Fruit fly (Drosophila melanogaster) whole organism, embryonic: ENCODE measurements around the gene ClpP.

Experiments
- Adf1 ChIP-seq: fragments of 200-800 bp; sonication (Bioruptor generic); IDR thresholded peaks from 2 replicates; pipeline ENCODE4 v1.3.6; 2022; ENCODE audit warnings: missing biosample characterization, missing genetic modification characterization
- BEAF-32 ChIP-seq: fragments of 200-800 bp; sonication (Bioruptor generic); optimal IDR thresholded peaks from 3 replicates; lab custom pipeline; 2017; ENCODE audit warnings: missing biosample characterization, missing genetic modification characterization, mild to moderate bottlenecking, moderate library complexity, missing genetic modification reagents
- Bdp1 ChIP-seq: fragments of 200-800 bp; sonication (Bioruptor generic); optimal IDR thresholded peaks from 3 replicates; lab custom pipeline; 2016; ENCODE audit warnings: missing biosample characterization, missing genetic modification characterization
- CG10147 ChIP-seq: fragments of 200-800 bp; sonication (Bioruptor generic); optimal IDR thresholded peaks from 2 replicates; lab custom pipeline; 2019; ENCODE audit warnings: missing biosample characterization, mild to moderate bottlenecking, missing genetic modification characterization, moderate library complexity
- CG1024 ChIP-seq: fragments of 200-800 bp; sonication (Bioruptor generic); IDR thresholded peaks from 2 replicates; pipeline ENCODE4 v1.3.6; 2022; ENCODE audit warnings: missing biosample characterization, missing genetic modification characterization
- CG12659 ChIP-seq: fragments of 200-800 bp; sonication (Bioruptor generic); optimal IDR thresholded peaks from 3 replicates; lab custom pipeline; 2017; ENCODE audit warnings: mild to moderate bottlenecking, missing biosample characterization, missing genetic modification reagents, missing genetic modification characterization
- CG13287 ChIP-seq: fragments of 200-800 bp; sonication (Bioruptor generic); IDR thresholded peaks from 2 replicates; pipeline ENCODE4 v1.3.6; 2022; ENCODE audit warnings: missing biosample characterization, missing genetic modification characterization; ENCODE audit not compliant: partially characterized antibody
- CG13775 ChIP-seq: fragments of 200-800 bp; sonication (Bioruptor generic); optimal IDR thresholded peaks from 3 replicates; lab custom pipeline; 2017; ENCODE audit warnings: missing biosample characterization, mild to moderate bottlenecking, missing genetic modification characterization
- CG14667 ChIP-seq: fragments of 200-800 bp; sonication (Bioruptor generic); IDR thresholded peaks from 2 replicates; pipeline ENCODE4 v1.3.6; 2022; ENCODE audit warnings: missing biosample characterization, missing genetic modification characterization
- CG17612 ChIP-seq: fragments of 200-800 bp; sonication (Bioruptor generic); IDR thresholded peaks from 2 replicates; pipeline ENCODE4 v1.3.6; 2022; ENCODE audit warnings: missing biosample characterization, missing genetic modification characterization
- CG18011 ChIP-seq: fragments of 200-800 bp; sonication (Bioruptor generic); optimal IDR thresholded peaks from 2 replicates; lab custom pipeline; 2017; ENCODE audit warnings: missing biosample characterization, missing genetic modification characterization, mild to moderate bottlenecking, moderate library complexity, missing genotype
- CG18262 ChIP-seq: fragments of 200-800 bp; optimal IDR thresholded peaks from 3 replicates; lab custom pipeline; 2019; ENCODE audit warnings: missing biosample characterization, mild to moderate bottlenecking, missing genetic modification characterization, moderate library complexity
- CG1832 ChIP-seq: fragments of 200-800 bp; sonication (Bioruptor generic); optimal IDR thresholded peaks from 2 replicates; lab custom pipeline; 2017; ENCODE audit warnings: missing biosample characterization, mild to moderate bottlenecking, missing genetic modification characterization, inconsistent platforms
- CG33557 ChIP-seq: fragments of 200-800 bp; sonication (Bioruptor generic); optimal IDR thresholded peaks from 2 replicates; lab custom pipeline; 2019; ENCODE audit warnings: missing biosample characterization, mild to moderate bottlenecking, missing genetic modification characterization, moderate library complexity
- CG4820 ChIP-seq: fragments of 200-800 bp; sonication (Bioruptor generic); optimal IDR thresholded peaks from 3 replicates; lab custom pipeline; 2016; ENCODE audit warnings: missing biosample characterization, missing genetic modification characterization
- CG6654 ChIP-seq: fragments of 200-800 bp; sonication (Bioruptor generic); optimal IDR thresholded peaks from 2 replicates; lab custom pipeline; 2017; ENCODE audit warnings: missing biosample characterization, mild to moderate bottlenecking, missing genetic modification characterization
- CG6854 ChIP-seq: fragments of 200-800 bp; sonication (Bioruptor generic); optimal IDR thresholded peaks from 3 replicates; lab custom pipeline; 2017; ENCODE audit warnings: missing biosample characterization, mild to moderate bottlenecking, missing genetic modification characterization
- CG7963 ChIP-seq: fragments of 200-800 bp; sonication (Bioruptor generic); IDR thresholded peaks from 3 replicates; pipeline ENCODE4 v1.3.6; 2022; ENCODE audit warnings: missing biosample characterization, missing genetic modification characterization; ENCODE audit not compliant: partially characterized antibody
- CG8281 ChIP-seq: fragments of 200-800 bp; sonication (Bioruptor generic); optimal IDR thresholded peaks from 2 replicates; lab custom pipeline; 2018; ENCODE audit warnings: missing biosample characterization, mild to moderate bottlenecking, missing genetic modification characterization, moderate library complexity
- CG8388 ChIP-seq: fragments of 200-800 bp; sonication (Bioruptor generic); optimal IDR thresholded peaks from 2 replicates; lab custom pipeline; 2019; ENCODE audit warnings: missing biosample characterization, mild to moderate bottlenecking, missing genetic modification characterization, moderate library complexity
- Dfd ChIP-seq, 2 experiments: fragments of >200 bp; optimal IDR thresholded peaks; 2 replicates each; lab custom pipeline; 2017; ENCODE audit warnings: missing biosample characterization in 2 of 2, missing genetic modification characterization in 2 of 2
- Dp ChIP-seq: fragments of 200-800 bp; sonication (Bioruptor generic); optimal IDR thresholded peaks from 2 replicates; lab custom pipeline; 2018; ENCODE audit warnings: missing biosample characterization, mild to moderate bottlenecking, missing genetic modification characterization, moderate library complexity
- E2f2 ChIP-seq: fragments of 200-800 bp; sonication (Bioruptor generic); IDR thresholded peaks from 2 replicates; pipeline ENCODE4 v1.3.6; 2022; ENCODE audit warnings: missing biosample characterization, missing genetic modification characterization
- Med ChIP-seq: fragments of 200-800 bp; sonication (Bioruptor generic); peaks from one replicate; lab custom pipeline; 2016; ENCODE audit warnings: missing biosample characterization, missing genetic modification characterization, mild to moderate bottlenecking, inconsistent platforms, moderate library complexity
- Opbp ChIP-seq: fragments of 200-800 bp; sonication (Bioruptor generic); IDR thresholded peaks from 3 replicates; pipeline ENCODE4 v1.3.6; 2022; ENCODE audit warnings: missing biosample characterization, missing genetic modification characterization; ENCODE audit not compliant: partially characterized antibody
- Scr ChIP-seq: fragments of 200-800 bp; sonication (Bioruptor generic); IDR thresholded peaks from 2 replicates; pipeline ENCODE4 v1.3.6; 2022; ENCODE audit warnings: missing biosample characterization, missing genetic modification characterization; ENCODE audit not compliant: partially characterized antibody
- Sin3A ChIP-seq: fragments of >200 bp; optimal IDR thresholded peaks from 2 replicates; lab custom pipeline; 2018
- Sry-δ ChIP-seq: fragments of 200-800 bp; sonication (Bioruptor generic); optimal IDR thresholded peaks from 2 replicates; lab custom pipeline; 2016; ENCODE audit warnings: missing biosample characterization, missing genetic modification characterization
- dimm ChIP-seq: fragments of 200-800 bp; sonication (Bioruptor generic); IDR thresholded peaks from 2 replicates; pipeline ENCODE4 v1.3.6; 2022; ENCODE audit warnings: missing biosample characterization, missing genetic modification characterization
- dmrt99B ChIP-seq: fragments of 200-800 bp; sonication (Bioruptor generic); optimal IDR thresholded peaks from 2 replicates; lab custom pipeline; 2018; ENCODE audit warnings: missing biosample characterization, mild to moderate bottlenecking, missing genetic modification characterization, moderate library complexity
- ewg ChIP-seq: fragments of 200-800 bp; sonication (Bioruptor generic); optimal IDR thresholded peaks from 3 replicates; lab custom pipeline; 2017; ENCODE audit warnings: mild to moderate bottlenecking, missing biosample characterization, missing genetic modification reagents, missing genetic modification characterization
- gfzf ChIP-seq: fragments of 200-800 bp; sonication (Bioruptor generic); optimal IDR thresholded peaks from 2 replicates; lab custom pipeline; 2016; ENCODE audit warnings: missing biosample characterization, mild to moderate bottlenecking, missing genetic modification characterization, moderate library complexity
- ham ChIP-seq: fragments of 200-800 bp; sonication (Bioruptor generic); IDR thresholded peaks from 2 replicates; pipeline ENCODE4 v1.3.6; 2022; ENCODE audit warnings: missing biosample characterization, missing genetic modification characterization
- hkb ChIP-seq, 2 experiments: fragments of 200-800 bp in 1 of 2; fragments of >200 bp in 1 of 2; sonication (Bioruptor generic) in 1 of 2; IDR thresholded peaks in 1 of 2; optimal IDR thresholded peaks in 1 of 2; 2 replicates each; pipeline versions ENCODE4 v1.3.6 to Lab custom; 2017 to 2022; ENCODE audit warnings: missing biosample characterization in 1 of 2, missing genetic modification characterization in 1 of 2
- jigr1 ChIP-seq: fragments of 200-800 bp; sonication (Bioruptor generic); IDR thresholded peaks from 3 replicates; pipeline ENCODE4 v1.3.6; 2022; ENCODE audit warnings: missing biosample characterization, missing genetic modification characterization
- kni ChIP-seq: fragments of 200-800 bp; sonication (Bioruptor generic); optimal IDR thresholded peaks from 3 replicates; lab custom pipeline; 2017; ENCODE audit warnings: mild to moderate bottlenecking, missing biosample characterization, missing genetic modification reagents, missing genetic modification characterization
- lab ChIP-seq: fragments of 200-800 bp; sonication (Bioruptor generic); optimal IDR thresholded peaks from 3 replicates; lab custom pipeline; 2017; ENCODE audit warnings: missing biosample characterization, missing genetic modification characterization, mild to moderate bottlenecking, moderate library complexity, missing genetic modification reagents
- lilli ChIP-seq: fragments of 200-800 bp; sonication (Bioruptor generic); optimal IDR thresholded peaks from 3 replicates; lab custom pipeline; 2016; ENCODE audit warnings: missing biosample characterization, missing genetic modification characterization
- nmo ChIP-seq: fragments of 200-800 bp; sonication (Bioruptor generic); optimal IDR thresholded peaks from 2 replicates; lab custom pipeline; 2018; ENCODE audit warnings: missing biosample characterization, mild to moderate bottlenecking, missing genetic modification characterization, moderate library complexity
- odd ChIP-seq: fragments of 200-800 bp; sonication (Bioruptor generic); optimal IDR thresholded peaks from 2 replicates; lab custom pipeline; 2017; ENCODE audit warnings: missing biosample characterization, mild to moderate bottlenecking, missing genetic modification characterization
- pho ChIP-seq: fragments of 200-800 bp; sonication (Bioruptor generic); optimal IDR thresholded peaks from 2 replicates; lab custom pipeline; 2016; ENCODE audit warnings: missing biosample characterization, missing genetic modification characterization
- phol ChIP-seq: fragments of 200-800 bp; sonication (Bioruptor generic); optimal IDR thresholded peaks from 3 replicates; lab custom pipeline; 2018; ENCODE audit warnings: missing biosample characterization, mild to moderate bottlenecking, missing genetic modification characterization, moderate library complexity
- scrt ChIP-seq: fragments of 200-800 bp; sonication (Bioruptor generic); optimal IDR thresholded peaks from 2 replicates; lab custom pipeline; 2018; ENCODE audit warnings: missing biosample characterization, mild to moderate bottlenecking, missing genetic modification characterization, moderate library complexity
- sqz ChIP-seq: fragments of 200-800 bp; sonication (Bioruptor generic); optimal IDR thresholded peaks from 3 replicates; lab custom pipeline; 2018; ENCODE audit warnings: missing biosample characterization, mild to moderate bottlenecking, missing genetic modification characterization
- stwl ChIP-seq: fragments of 200-800 bp; sonication (Bioruptor generic); optimal IDR thresholded peaks from 3 replicates; lab custom pipeline; 2018; ENCODE audit warnings: missing biosample characterization, mild to moderate bottlenecking, missing genetic modification characterization, moderate library complexity
- toy ChIP-seq: fragments of 200-800 bp; sonication (Bioruptor generic); IDR thresholded peaks from 2 replicates; pipeline ENCODE4 v1.3.6; 2022; ENCODE audit warnings: missing biosample characterization, missing genetic modification characterization
- vvl ChIP-seq: fragments of 200-800 bp; sonication (Bioruptor generic); IDR thresholded peaks from 2 replicates; pipeline ENCODE4 v1.3.6; 2022; ENCODE audit warnings: missing biosample characterization, missing genetic modification characterization

Gene ClpP

dm6 chr2L:10333091-10333991 is 23.3 kb upstream of the ClpP start, which contains the start of gene GATAd (continued):
- TF ChIP-seq CG4820 (GFP tag; lab: Kevin White, UChicago) = no peak
- TF ChIP-seq CG18011 (GFP tag; lab: Kevin White, UChicago) = no peak
- TF ChIP-seq lab (GFP tag; lab: Kevin White, UChicago) = no peak
- no peak for TF ChIP-seq Dfd (GFP tag; optimal IDR thresholded peaks at IDR 0.05; lab: Kevin White, UChicago)
- TF ChIP-seq kni (GFP tag; lab: Kevin White, UChicago) = peak; percentile 99
- TF ChIP-seq Sin3A (lab: Kevin White, UChicago) = peak; percentile 3
- no peak for TF ChIP-seq pho
- TF ChIP-seq Med (GFP tag; lab: Kevin White, UChicago) = peak; percentile 60
- TF ChIP-seq Bdp1 (GFP tag; lab: Kevin White, UChicago) = no peak
- peak; percentile 34 for TF ChIP-seq stwl (tag; lab: Kevin White, UChicago)
- no peak for TF ChIP-seq toy (GFP tag; lab: Robert Waterston, UW)
- peak; percentile 6 for TF ChIP-seq CG10147 (GFP tag; lab: Kevin White, UChicago)
- peak; percentile 13 for TF ChIP-seq phol
- peak; percentile 16 for TF ChIP-seq lilli (GFP tag; lab: Kevin White, UChicago)
- TF ChIP-seq BEAF-32 (GFP tag; lab: Kevin White, UChicago) = peak; percentile 45
- TF ChIP-seq CG14667 = no peak
- no peak for TF ChIP-seq CG8388 (GFP tag; lab: Kevin White, UChicago)
- TF ChIP-seq dmrt99B (tag; lab: Kevin White, UChicago) = no peak
- TF ChIP-seq CG33557 (GFP tag; lab: Kevin White, UChicago) = peak; percentile 12
- TF ChIP-seq CG6854 (GFP tag; lab: Kevin White, UChicago) = no peak
- peak; percentile 4 for TF ChIP-seq CG18262
- no peak for TF ChIP-seq CG1832
- TF ChIP-seq Sry-δ = peak; percentile 31
- TF ChIP-seq Opbp (GFP tag; lab: Robert Waterston, UW) = no peak
- no peak for TF ChIP-seq hkb (optimal IDR thresholded peaks at IDR 0.05; lab: Kevin White, UChicago)
- TF ChIP-seq hkb (GFP tag; IDR thresholded peaks at IDR 0.05; lab: Robert Waterston, UW) = no peak
- TF ChIP-seq CG1024 (GFP tag; lab: Robert Waterston, UW) = peak; percentile 33; the same call in 1 of the 2 replicates
- TF ChIP-seq dimm = no peak
- TF ChIP-seq CG12659 (GFP tag; lab: Kevin White, UChicago) = peak; percentile 65
- TF ChIP-seq sqz = no peak
- TF ChIP-seq Dp (GFP tag; lab: Kevin White, UChicago) = peak; percentile 33
- TF ChIP-seq Scr (GFP tag; lab: Robert Waterston, UW) = peak; percentile 37
- no peak for TF ChIP-seq CG17612 (GFP tag; lab: Robert Waterston, UW)
- TF ChIP-seq CG6654 (GFP tag; lab: Kevin White, UChicago) = no peak
- 0 out of 3 replicates have a peak, but pooled peaks have one; percentile 13 for TF ChIP-seq CG7963 (GFP tag; lab: Robert Waterston, UW)
- TF ChIP-seq CG13287 (GFP tag; lab: Robert Waterston, UW) = peak; percentile 47; the same call in 1 of the 2 replicates
- peak; percentile 25 for TF ChIP-seq nmo (GFP tag; lab: Kevin White, UChicago)
- TF ChIP-seq CG8281 = peak; percentile 79
- TF ChIP-seq jigr1 (GFP tag; lab: Robert Waterston, UW) = no peak
- peak; percentile 58 for TF ChIP-seq gfzf (GFP tag; lab: Kevin White, UChicago)
- TF ChIP-seq E2f2 (GFP tag; lab: Robert Waterston, UW) = no peak; the same call in 1 of the 2 replicates
- TF ChIP-seq Adf1 (GFP tag; lab: Robert Waterston, UW) = no peak
- TF ChIP-seq ham (GFP tag; lab: Robert Waterston, UW) = no peak
- TF ChIP-seq ewg (GFP tag; lab: Kevin White, UChicago) = peak; percentile 3
- no peak for TF ChIP-seq odd (GFP tag; lab: Kevin White, UChicago)
- peak; percentile 69; the same call in 1 of the 2 replicates for TF ChIP-seq vvl (GFP tag; lab: Robert Waterston, UW)
- peak; percentile 20 for TF ChIP-seq CG13775 (GFP tag; lab: Kevin White, UChicago)
- no peak for TF ChIP-seq scrt
